Worm (Caenorhabditis elegans): ENCODE data around the gene lad-2.
"Not testable (repeated sequence)": the region's sequence is repeated elsewhere in the genome, so short reads cannot be mapped to it uniquely, and the experiment has no call there.

Gene lad-2

DNA sequence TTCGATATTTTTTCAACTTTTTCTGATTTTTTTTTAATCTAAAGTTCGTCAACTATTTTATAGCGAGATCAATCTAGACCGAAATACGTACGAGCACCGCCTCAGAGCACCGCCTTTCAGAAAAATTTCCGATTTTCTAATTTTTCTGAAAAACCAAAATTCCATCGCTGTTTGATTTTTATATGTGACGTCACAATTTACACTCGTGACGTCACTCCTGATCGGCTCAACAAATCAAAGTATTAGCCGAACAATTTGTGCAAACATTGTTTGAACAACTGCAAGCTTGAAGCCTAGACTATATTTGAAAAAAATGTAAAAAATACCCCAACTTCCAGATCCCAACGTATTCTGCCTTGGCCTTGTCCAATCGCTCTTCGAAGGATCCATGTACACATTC lies 43.1 kb downstream of the lad-2 start:
- TF ChIP-seq hnd-1 (tag; optimal IDR thresholded peaks at IDR 0.05) (no peak), pes-1 (GFP tag; IDR thresholded peaks at IDR 0.05) (no peak), aly-1 (tag; optimal IDR thresholded peaks at IDR 0.05) (no peak), tra-4 (tag; optimal IDR thresholded peaks at IDR 0.05) (no peak)

DNA sequence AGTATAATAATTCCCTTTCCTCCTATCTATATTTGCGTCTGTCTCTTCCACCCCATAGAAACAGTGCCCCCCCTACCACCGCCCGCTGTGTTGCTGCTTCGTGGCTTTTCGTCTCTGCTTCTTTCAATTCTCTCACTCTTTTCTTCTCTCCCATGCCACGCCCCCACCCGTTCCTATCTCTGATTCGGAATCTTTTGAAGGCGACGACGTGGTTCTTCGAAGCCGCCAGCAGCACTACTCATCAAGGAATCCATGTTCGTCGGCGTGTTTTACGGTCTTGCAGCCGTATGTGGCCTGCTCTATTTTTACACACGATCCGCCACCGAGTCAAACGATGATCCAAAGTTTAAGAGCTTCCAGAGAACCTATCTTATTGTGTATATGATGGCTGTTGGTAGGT lies 47.1 kb downstream of the lad-2 start, which contains the start of gene samt-1:
Gene samt-1, plus strand, starts transcription at position 176 of the 400 bp plus-strand sequence.
- TF ChIP-seq ceh-13 (GFP tag; optimal IDR thresholded peaks at IDR 0.05), result no peak
- no peak for TF ChIP-seq aly-1 (tag; optimal IDR thresholded peaks at IDR 0.05)
- TF ChIP-seq tbx-37 (GFP tag; conservative IDR thresholded peaks at IDR 0.05), result no peak
- no peak for TF ChIP-seq B0310.2 (tag; optimal IDR thresholded peaks at IDR 0.05)
- no peak for TF ChIP-seq ceh-36 (tag; optimal IDR thresholded peaks at IDR 0.05)
- TF ChIP-seq hmbx-1 (tag; optimal IDR thresholded peaks at IDR 0.05), result no peak
- TF ChIP-seq ets-7 (tag; optimal IDR thresholded peaks at IDR 0.05), result no peak
- no peak for TF ChIP-seq F13C5.2 (tag; optimal IDR thresholded peaks at IDR 0.05)
- no peak for TF ChIP-seq scrt-1 (GFP tag; IDR thresholded peaks at IDR 0.05)
- no peak for TF ChIP-seq tra-4 (tag; optimal IDR thresholded peaks at IDR 0.05)
- no peak for TF ChIP-seq ama-1 (optimal IDR thresholded peaks at IDR 0.05)
- TF ChIP-seq sea-1 (GFP tag; conservative IDR thresholded peaks at IDR 0.05), result no peak
- TF ChIP-seq hmg-4 (GFP tag; optimal IDR thresholded peaks at IDR 0.05), result no peak
- TF ChIP-seq pes-1 (GFP tag; IDR thresholded peaks at IDR 0.05), result no peak
- TF ChIP-seq flt-1 (GFP tag; IDR thresholded peaks at IDR 0.05), result no peak
- no peak for TF ChIP-seq tbx-11 (GFP tag; IDR thresholded peaks at IDR 0.05)

DNA sequence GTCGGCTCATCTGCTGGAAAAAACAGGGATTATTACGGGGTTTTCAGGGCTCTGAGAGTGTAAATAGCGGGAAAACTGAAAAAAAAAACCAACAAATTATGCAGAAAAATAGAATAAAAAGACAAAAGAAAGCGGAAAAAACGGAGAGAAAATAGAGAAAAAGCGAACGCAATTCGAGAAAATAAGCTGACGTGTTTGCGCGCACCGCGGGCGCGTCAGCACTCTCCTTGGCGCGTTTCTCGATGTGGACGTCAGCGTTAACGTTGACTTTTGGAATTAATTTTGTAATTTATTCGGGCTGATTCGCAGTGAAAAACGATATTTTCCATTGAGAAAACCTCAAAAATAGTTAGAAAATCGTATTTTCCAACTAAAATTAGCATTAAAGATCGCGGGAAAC lies 49.9 kb downstream of the lad-2 start, which contains the start of gene manf-1:
Gene manf-1, minus strand, starts transcription at position 13 of the 400 bp plus-strand sequence.
- TF ChIP-seq pes-1 (GFP tag; IDR thresholded peaks at IDR 0.05), result no peak
- TF ChIP-seq B0310.2 (tag; optimal IDR thresholded peaks at IDR 0.05), result no peak
- TF ChIP-seq hnd-1 (tag; optimal IDR thresholded peaks at IDR 0.05), result no peak
- no peak for TF ChIP-seq tra-4 (tag; optimal IDR thresholded peaks at IDR 0.05)
- no peak for TF ChIP-seq ceh-36 (tag; optimal IDR thresholded peaks at IDR 0.05)
- TF ChIP-seq F13C5.2 (tag; optimal IDR thresholded peaks at IDR 0.05), result no peak
- TF ChIP-seq ama-1 (optimal IDR thresholded peaks at IDR 0.05), result no peak
- TF ChIP-seq hmg-4 (GFP tag; optimal IDR thresholded peaks at IDR 0.05), result no peak
- no peak for TF ChIP-seq tbx-11 (GFP tag; IDR thresholded peaks at IDR 0.05)
- TF ChIP-seq flt-1 (GFP tag; IDR thresholded peaks at IDR 0.05), result no peak
- no peak for TF ChIP-seq aly-1 (tag; optimal IDR thresholded peaks at IDR 0.05)
- no peak for TF ChIP-seq sea-1 (GFP tag; conservative IDR thresholded peaks at IDR 0.05)
- TF ChIP-seq ets-7 (tag; optimal IDR thresholded peaks at IDR 0.05), result no peak
- TF ChIP-seq ceh-13 (GFP tag; optimal IDR thresholded peaks at IDR 0.05), result no peak
- no peak for TF ChIP-seq tbx-37 (GFP tag; conservative IDR thresholded peaks at IDR 0.05)
- no peak for TF ChIP-seq hmbx-1 (tag; optimal IDR thresholded peaks at IDR 0.05)
- no peak for TF ChIP-seq scrt-1 (GFP tag; IDR thresholded peaks at IDR 0.05)

DNA sequence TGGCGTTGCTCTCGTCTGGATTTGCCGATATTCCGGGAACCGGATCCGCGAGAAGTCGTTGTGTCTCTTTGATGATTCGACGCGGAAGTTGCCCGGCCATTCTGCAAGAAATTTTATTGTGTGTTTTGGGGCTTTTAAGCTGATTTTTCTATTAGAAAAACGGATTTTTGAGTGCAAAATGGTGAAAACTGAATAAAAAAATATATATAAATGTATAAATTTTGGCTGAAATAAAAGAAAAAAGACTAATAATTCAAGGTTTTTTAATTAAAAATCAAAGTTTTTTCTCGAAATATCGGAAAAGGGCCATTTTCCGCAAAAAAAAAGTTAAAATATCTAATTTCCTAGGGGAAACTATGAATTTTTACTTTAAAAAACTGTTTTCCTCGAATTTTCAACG lies 52.7 kb downstream of the lad-2 start, which contains the start of gene ubc-13:
Gene ubc-13, minus strand, starts transcription at position 101 of the 400 bp plus-strand sequence.
- TF ChIP-seq flt-1 (GFP tag; IDR thresholded peaks at IDR 0.05), result no peak
- no peak for TF ChIP-seq ets-7 (tag; optimal IDR thresholded peaks at IDR 0.05)
- no peak for TF ChIP-seq B0310.2 (tag; optimal IDR thresholded peaks at IDR 0.05)
- no peak for TF ChIP-seq scrt-1 (GFP tag; IDR thresholded peaks at IDR 0.05)
- no peak for TF ChIP-seq hmbx-1 (tag; optimal IDR thresholded peaks at IDR 0.05)
- no peak for TF ChIP-seq sea-1 (GFP tag; conservative IDR thresholded peaks at IDR 0.05)
- TF ChIP-seq hnd-1 (tag; optimal IDR thresholded peaks at IDR 0.05), result no peak
- no peak for TF ChIP-seq tbx-37 (GFP tag; conservative IDR thresholded peaks at IDR 0.05)
- no peak for TF ChIP-seq tra-4 (tag; optimal IDR thresholded peaks at IDR 0.05)
- no peak for TF ChIP-seq aly-1 (tag; optimal IDR thresholded peaks at IDR 0.05)
- TF ChIP-seq hmg-4 (GFP tag; optimal IDR thresholded peaks at IDR 0.05), result no peak

DNA sequence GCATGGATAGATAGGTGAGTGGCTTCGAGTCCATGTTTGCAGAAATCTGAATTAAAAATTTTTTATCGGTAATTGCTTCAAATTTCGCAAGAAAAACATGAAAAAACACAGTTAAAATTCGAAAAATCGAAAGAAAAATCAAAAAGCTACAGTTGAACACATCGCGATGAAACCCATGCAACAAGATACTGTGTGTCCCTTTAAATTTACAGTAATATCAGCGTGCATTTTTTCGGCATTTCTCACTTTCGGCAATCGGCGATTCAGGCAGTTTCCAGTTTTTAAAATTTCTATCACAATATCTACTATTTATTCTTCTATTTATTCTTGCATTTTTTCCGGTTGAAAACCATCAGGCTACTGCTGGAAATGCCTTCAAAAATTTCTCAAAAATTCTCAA lies 56.1 kb downstream of the lad-2 start, which contains the start of gene fbxc-45:
Gene fbxc-45, minus strand, starts transcription at position 48 of the 400 bp plus-strand sequence.
- no peak for TF ChIP-seq hmbx-1 (tag; optimal IDR thresholded peaks at IDR 0.05)
- no peak for TF ChIP-seq scrt-1 (GFP tag; IDR thresholded peaks at IDR 0.05)
- no peak for TF ChIP-seq sea-1 (GFP tag; conservative IDR thresholded peaks at IDR 0.05)
- TF ChIP-seq ama-1 (optimal IDR thresholded peaks at IDR 0.05), result no peak
- no peak for TF ChIP-seq F13C5.2 (tag; optimal IDR thresholded peaks at IDR 0.05)

DNA sequence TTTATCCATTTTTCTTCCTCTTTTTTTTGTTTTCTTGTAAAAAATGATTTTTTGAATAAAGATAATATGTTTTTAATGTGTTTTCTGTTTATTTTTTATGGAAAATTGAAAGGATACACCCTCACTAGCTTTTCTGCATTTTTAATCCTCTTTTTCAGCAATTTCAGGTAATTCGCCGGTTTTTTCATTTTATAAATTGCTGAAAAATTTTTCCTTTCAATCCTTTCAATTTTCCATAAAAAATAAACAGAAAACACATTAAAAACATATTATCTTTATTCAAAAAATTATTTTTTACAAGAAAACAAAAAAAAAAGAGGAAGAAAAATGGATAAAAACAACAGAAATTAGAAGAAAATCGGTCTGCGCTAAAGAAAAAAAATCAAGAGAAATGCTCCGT lies 60.6 kb downstream of the lad-2 start, which contains the start of gene Y54G2A.50:
Gene Y54G2A.50, plus strand, starts transcription at position 301 of the 400 bp plus-strand sequence.
- TF ChIP-seq hnd-1 (tag; optimal IDR thresholded peaks at IDR 0.05); flt-1 (GFP tag; IDR thresholded peaks at IDR 0.05); tra-4 (tag; optimal IDR thresholded peaks at IDR 0.05): not testable (repeated sequence)

DNA sequence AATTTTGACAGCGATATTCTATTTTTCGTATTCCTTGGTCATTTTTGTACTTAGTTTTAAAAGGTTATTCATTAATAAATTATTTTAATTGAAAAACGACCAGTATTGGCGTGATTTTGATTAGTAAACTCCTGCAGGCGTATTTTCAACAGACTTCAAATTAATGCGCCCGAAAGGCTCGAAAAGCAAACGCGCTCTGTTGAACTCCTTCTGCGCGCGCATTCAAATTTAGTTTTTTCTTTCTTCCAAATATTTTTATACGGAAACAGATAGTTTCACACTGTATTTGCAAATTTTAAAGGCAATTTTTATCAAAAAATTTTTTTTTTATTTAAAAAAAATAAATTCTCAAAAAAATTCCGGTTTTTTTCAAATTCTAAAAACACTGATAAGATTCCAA lies 62.2 kb downstream of the lad-2 start:
- no peak for TF ChIP-seq tbx-37 (GFP tag; conservative IDR thresholded peaks at IDR 0.05)

DNA sequence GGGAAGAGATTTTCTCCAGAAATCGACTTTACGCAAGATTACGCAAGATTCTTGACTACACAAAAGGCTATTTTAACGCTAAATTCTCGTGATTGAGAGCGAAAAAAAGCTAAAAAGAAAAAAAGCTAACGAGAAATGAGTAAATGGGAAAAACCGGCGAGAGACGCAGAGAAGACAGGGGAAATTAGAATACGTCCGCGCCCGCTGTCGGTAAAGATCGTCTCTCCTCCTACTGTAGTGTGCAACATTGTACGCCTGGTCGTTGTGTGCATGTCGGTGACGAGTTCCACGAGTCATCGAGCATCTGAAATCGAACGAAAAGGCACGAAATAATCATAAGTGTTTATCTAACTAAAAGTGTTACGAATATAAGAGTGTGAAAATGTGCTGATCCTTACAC lies 63.7 kb downstream of the lad-2 start:
- no peak for TF ChIP-seq ets-7 (tag; optimal IDR thresholded peaks at IDR 0.05)
- no peak for TF ChIP-seq hmbx-1 (tag; optimal IDR thresholded peaks at IDR 0.05)
- no peak for TF ChIP-seq ceh-36 (tag; optimal IDR thresholded peaks at IDR 0.05)
- no peak for TF ChIP-seq ceh-13 (GFP tag; optimal IDR thresholded peaks at IDR 0.05)
- TF ChIP-seq F13C5.2 (tag; optimal IDR thresholded peaks at IDR 0.05), result no peak
- no peak for TF ChIP-seq hmg-4 (GFP tag; optimal IDR thresholded peaks at IDR 0.05)
- TF ChIP-seq tbx-37 (GFP tag; conservative IDR thresholded peaks at IDR 0.05), result no peak
- TF ChIP-seq aly-1 (tag; optimal IDR thresholded peaks at IDR 0.05), result no peak
- TF ChIP-seq tbx-11 (GFP tag; IDR thresholded peaks at IDR 0.05), result no peak
- TF ChIP-seq sea-1 (GFP tag; conservative IDR thresholded peaks at IDR 0.05), result no peak
